Worm (Caenorhabditis elegans): ENCODE data around the gene daf-7.

Gene daf-7

ce11 chrIII:790591-790990 lies 21.1 kb upstream of the daf-7 start:
- TF ChIP-seq elt-1 (tag; optimal IDR thresholded peaks at IDR 0.05) = no peak
- TF ChIP-seq ceh-28 (tag; optimal IDR thresholded peaks at IDR 0.05) = no peak
- TF ChIP-seq skn-1 (tag; optimal IDR thresholded peaks at IDR 0.05) = no peak
- TF ChIP-seq nhr-23 (tag; optimal IDR thresholded peaks at IDR 0.05) = no peak
- TF ChIP-seq mdl-1 (tag; optimal IDR thresholded peaks at IDR 0.05) = no peak
- TF ChIP-seq nhr-237 (tag; optimal IDR thresholded peaks at IDR 0.05) = no peak
- no peak for TF ChIP-seq aly-2 (tag; optimal IDR thresholded peaks at IDR 0.05)
- TF ChIP-seq elt-3 (tag; optimal IDR thresholded peaks at IDR 0.05) = no peak
- TF ChIP-seq ztf-11 (tag; optimal IDR thresholded peaks at IDR 0.05) = no peak
- TF ChIP-seq lsy-12 (tag; optimal IDR thresholded peaks at IDR 0.05) = no peak
- no peak for TF ChIP-seq egl-5 (tag; optimal IDR thresholded peaks at IDR 0.05)
- TF ChIP-seq nhr-77 (tag; optimal IDR thresholded peaks at IDR 0.05) = no peak
- no peak for TF ChIP-seq R02D3.7 (tag; optimal IDR thresholded peaks at IDR 0.05)
- TF ChIP-seq ceh-82 (tag; optimal IDR thresholded peaks at IDR 0.05) = no peak
- TF ChIP-seq ZK546.5 (tag; optimal IDR thresholded peaks at IDR 0.05) = no peak
- no peak for TF ChIP-seq tbx-2 (tag; optimal IDR thresholded peaks at IDR 0.05)
- TF ChIP-seq fos-1 (tag; optimal IDR thresholded peaks at IDR 0.05) = no peak
- no peak for TF ChIP-seq unc-62 (GFP tag; optimal IDR thresholded peaks at IDR 0.05)

ce11 chrIII:793595-793994 lies 18.0 kb upstream of the daf-7 start, which contains the start of gene snt-2:
Gene snt-2, minus strand, starts transcription at chrIII:793733.
- TF ChIP-seq nhr-28 (tag; optimal IDR thresholded peaks at IDR 0.05) = no peak
- TF ChIP-seq egl-27 (tag; optimal IDR thresholded peaks at IDR 0.05) = no peak
- TF ChIP-seq fkh-2 (tag; optimal IDR thresholded peaks at IDR 0.05) = no peak
- peak; percentile 86 for TF ChIP-seq lin-15B (tag; optimal IDR thresholded peaks at IDR 0.05)
- TF ChIP-seq ceh-28 (tag; optimal IDR thresholded peaks at IDR 0.05) = no peak
- TF ChIP-seq nhr-12 (tag; optimal IDR thresholded peaks at IDR 0.05) = no peak
- peak; percentile 26 for TF ChIP-seq R02D3.7 (tag; optimal IDR thresholded peaks at IDR 0.05)
- TF ChIP-seq pqm-1 (tag; optimal IDR thresholded peaks at IDR 0.05) = peak; percentile 29
- no peak for TF ChIP-seq elt-1 (tag; optimal IDR thresholded peaks at IDR 0.05)
- TF ChIP-seq ceh-9 (tag; optimal IDR thresholded peaks at IDR 0.05) = no peak
- TF ChIP-seq pha-4 (tag; optimal IDR thresholded peaks at IDR 0.05) = peak; percentile 76
- no peak for TF ChIP-seq nhr-77 (tag; optimal IDR thresholded peaks at IDR 0.05)
- no peak for TF ChIP-seq daf-12 (tag; optimal IDR thresholded peaks at IDR 0.05)
- TF ChIP-seq nhr-11 (tag; optimal IDR thresholded peaks at IDR 0.05) = no peak
- peak; percentile 38 for TF ChIP-seq skn-1 (tag; optimal IDR thresholded peaks at IDR 0.05)
- peak; percentile 71 for TF ChIP-seq nhr-25 (tag; optimal IDR thresholded peaks at IDR 0.05)
- no peak for TF ChIP-seq ceh-82 (tag; optimal IDR thresholded peaks at IDR 0.05)
- no peak for TF ChIP-seq zag-1 (tag; optimal IDR thresholded peaks at IDR 0.05)
- TF ChIP-seq egl-5 (tag; optimal IDR thresholded peaks at IDR 0.05) = peak; percentile 59
- TF ChIP-seq nhr-76 (tag; optimal IDR thresholded peaks at IDR 0.05) = no peak
- TF ChIP-seq nhr-43 (tag; optimal IDR thresholded peaks at IDR 0.05; ENCODE audit: poor library complexity, severe bottlenecking) = no peak
- TF ChIP-seq eor-1 (tag; optimal IDR thresholded peaks at IDR 0.05) = no peak
- TF ChIP-seq ZK546.5 (tag; optimal IDR thresholded peaks at IDR 0.05) = no peak
- TF ChIP-seq ceh-16 (tag; optimal IDR thresholded peaks at IDR 0.05) = no peak
- TF ChIP-seq fkh-10 (GFP tag; optimal IDR thresholded peaks at IDR 0.05) = peak; percentile 56
- TF ChIP-seq ztf-4 (tag; optimal IDR thresholded peaks at IDR 0.05) = no peak
- no peak for TF ChIP-seq aly-2 (tag; optimal IDR thresholded peaks at IDR 0.05)
- TF ChIP-seq elt-2 (tag; optimal IDR thresholded peaks at IDR 0.05) = peak; percentile 71
- peak; percentile 91 for TF ChIP-seq lin-39 (tag; optimal IDR thresholded peaks at IDR 0.05)
- no peak for TF ChIP-seq ztf-11 (tag; optimal IDR thresholded peaks at IDR 0.05)
- peak; percentile 60 for TF ChIP-seq snpc-4 (tag; optimal IDR thresholded peaks at IDR 0.05)
- no peak for TF ChIP-seq tbx-2 (tag; optimal IDR thresholded peaks at IDR 0.05)
- TF ChIP-seq elt-3 (tag; optimal IDR thresholded peaks at IDR 0.05) = no peak
- TF ChIP-seq mml-1 (tag; optimal IDR thresholded peaks at IDR 0.05) = no peak
- TF ChIP-seq ama-1 (optimal IDR thresholded peaks at IDR 0.05) = peak; percentile 29
- TF ChIP-seq nhr-67 (tag; optimal IDR thresholded peaks at IDR 0.05) = no peak
- no peak for TF ChIP-seq unc-39 (tag; optimal IDR thresholded peaks at IDR 0.05)
- TF ChIP-seq fos-1 (tag; optimal IDR thresholded peaks at IDR 0.05) = no peak
- TF ChIP-seq nfya-1 (tag; optimal IDR thresholded peaks at IDR 0.05; ENCODE audit: insufficient read depth) = peak; percentile 96
- no peak for TF ChIP-seq nhr-237 (tag; optimal IDR thresholded peaks at IDR 0.05)
- TF ChIP-seq unc-62 (GFP tag; optimal IDR thresholded peaks at IDR 0.05) = no peak
- TF ChIP-seq hmg-11 (tag; optimal IDR thresholded peaks at IDR 0.05) = peak; percentile 72
- no peak for TF ChIP-seq mdl-1 (tag; optimal IDR thresholded peaks at IDR 0.05)
- TF ChIP-seq sea-2 (GFP tag; optimal IDR thresholded peaks at IDR 0.05) = no peak
- no peak for TF ChIP-seq jun-1 (tag; optimal IDR thresholded peaks at IDR 0.05)
- peak; percentile 81 for TF ChIP-seq lsy-12 (tag; optimal IDR thresholded peaks at IDR 0.05)
- peak; percentile 58 for TF ChIP-seq nhr-23 (tag; optimal IDR thresholded peaks at IDR 0.05)

Data from whole organism, L3 larva.